Fruit fly (Drosophila melanogaster) whole organism, prepupa: ENCODE data around the gene ppk24.

Source experiments
- Blimp-1 ChIP-seq: fragments of 200-800 bp; sonication (Bioruptor generic); optimal IDR thresholded peaks from 3 replicates; lab custom pipeline; 2017; ENCODE audit warnings: missing biosample characterization, missing genetic modification characterization, mild to moderate bottlenecking, moderate library complexity, missing genetic modification reagents
- CG10631 ChIP-seq: fragments of 200-800 bp; sonication (Bioruptor generic); optimal IDR thresholded peaks from 2 replicates; lab custom pipeline; 2016; ENCODE audit warnings: missing biosample characterization, missing genetic modification characterization
- CG10669 ChIP-seq: fragments of 200-800 bp; sonication (Bioruptor generic); optimal IDR thresholded peaks from 3 replicates; lab custom pipeline; 2018; ENCODE audit warnings: missing biosample characterization, mild to moderate bottlenecking, missing genetic modification characterization, moderate library complexity
- CG11294 ChIP-seq: fragments of 200-800 bp; sonication (Bioruptor generic); IDR thresholded peaks from 2 replicates; pipeline ENCODE4 v1.3.6; 2022; ENCODE audit warnings: missing biosample characterization, missing genetic modification characterization
- CG11762 ChIP-seq: fragments of 200-800 bp; sonication (Bioruptor generic); optimal IDR thresholded peaks from 3 replicates; lab custom pipeline; 2016; ENCODE audit warnings: missing biosample characterization, missing genetic modification characterization; ENCODE audit not compliant: insufficient read depth
- CG11902 ChIP-seq: fragments of 200-800 bp; sonication (Bioruptor generic); optimal IDR thresholded peaks from 3 replicates; lab custom pipeline; 2016; ENCODE audit warnings: missing biosample characterization, missing genetic modification characterization
- CG15336 ChIP-seq: fragments of 200-800 bp; sonication (Bioruptor generic); IDR thresholded peaks from 2 replicates; pipeline ENCODE4 v1.3.6; 2022; ENCODE audit warnings: missing biosample characterization, missing genetic modification characterization
- CG1621 ChIP-seq: fragments of 200-800 bp; sonication (Bioruptor generic); optimal IDR thresholded peaks from 3 replicates; lab custom pipeline; 2018; ENCODE audit warnings: missing biosample characterization, mild to moderate bottlenecking, missing genetic modification characterization
- CG16779 ChIP-seq: fragments of 200-800 bp; sonication (Bioruptor generic); optimal IDR thresholded peaks from 3 replicates; lab custom pipeline; 2017; ENCODE audit warnings: missing biosample characterization, mild to moderate bottlenecking, missing genetic modification characterization
- CG3032 ChIP-seq: fragments of 200-800 bp; optimal IDR thresholded peaks from 2 replicates; lab custom pipeline; 2019; ENCODE audit warnings: missing biosample characterization, mild to moderate bottlenecking, missing genetic modification characterization, moderate library complexity
- CG31627 ChIP-seq: fragments of 200-800 bp; sonication (Bioruptor generic); optimal IDR thresholded peaks from 3 replicates; lab custom pipeline; 2016; ENCODE audit warnings: missing biosample characterization, missing genetic modification characterization
- CG32006 ChIP-seq: fragments of 200-800 bp; sonication (Bioruptor generic); optimal IDR thresholded peaks from 3 replicates; lab custom pipeline; 2017; ENCODE audit warnings: missing biosample characterization, mild to moderate bottlenecking, missing genetic modification characterization
- CG34406 ChIP-seq: fragments of 200-800 bp; sonication (Bioruptor generic); optimal IDR thresholded peaks from 3 replicates; lab custom pipeline; 2016; ENCODE audit warnings: missing biosample characterization, missing genetic modification characterization
- CG3919 ChIP-seq: fragments of 200-800 bp; sonication (Bioruptor generic); optimal IDR thresholded peaks from 3 replicates; lab custom pipeline; 2016; ENCODE audit warnings: missing biosample characterization, missing genetic modification characterization
- CG4318 ChIP-seq: fragments of 200-800 bp; sonication (Bioruptor generic); optimal IDR thresholded peaks from 3 replicates; lab custom pipeline; 2017; ENCODE audit warnings: missing biosample characterization, mild to moderate bottlenecking, missing genetic modification characterization
- CG6163 ChIP-seq: fragments of 200-800 bp; sonication (Bioruptor generic); IDR thresholded peaks from 3 replicates; pipeline ENCODE4 v1.3.6; 2022; ENCODE audit warnings: missing biosample characterization, missing genetic modification characterization
- CG6276 ChIP-seq: fragments of 200-800 bp; sonication (Bioruptor generic); optimal IDR thresholded peaks from 2 replicates; lab custom pipeline; 2017; ENCODE audit warnings: missing biosample characterization, mild to moderate bottlenecking, missing genetic modification characterization
- CG6792 ChIP-seq: fragments of 200-800 bp; sonication (Bioruptor generic); optimal IDR thresholded peaks from 3 replicates; lab custom pipeline; 2016; ENCODE audit warnings: missing biosample characterization, missing genetic modification characterization
- CG6808 ChIP-seq: fragments of 200-800 bp; sonication (Bioruptor generic); optimal IDR thresholded peaks from 3 replicates; lab custom pipeline; 2017; ENCODE audit warnings: missing biosample characterization, missing genetic modification characterization, mild to moderate bottlenecking, moderate library complexity, missing genetic modification reagents
- CG6854 ChIP-seq: fragments of 200-800 bp; sonication (Bioruptor generic); optimal IDR thresholded peaks from 2 replicates; lab custom pipeline; 2017; ENCODE audit warnings: missing biosample characterization, mild to moderate bottlenecking, missing genetic modification characterization
- CG7368 ChIP-seq: fragments of 200-800 bp; sonication (Bioruptor generic); optimal IDR thresholded peaks from 3 replicates; lab custom pipeline; 2016; ENCODE audit warnings: missing biosample characterization, missing genetic modification characterization
- CG8319 ChIP-seq: fragments of 200-800 bp; sonication (Bioruptor generic); optimal IDR thresholded peaks from 3 replicates; lab custom pipeline; 2016; ENCODE audit warnings: missing biosample characterization, missing genetic modification characterization
- CG8632 ChIP-seq: fragments of 200-800 bp; sonication (Bioruptor generic); optimal IDR thresholded peaks from 3 replicates; lab custom pipeline; 2016; ENCODE audit warnings: missing biosample characterization, missing genetic modification characterization
- CG9139 ChIP-seq: fragments of 200-800 bp; sonication (Bioruptor generic); optimal IDR thresholded peaks from 3 replicates; lab custom pipeline; 2017; ENCODE audit warnings: missing biosample characterization, mild to moderate bottlenecking, missing genetic modification characterization
- Eip78C ChIP-seq: fragments of 200-800 bp; sonication (Bioruptor generic); peaks from one replicate; lab custom pipeline; 2016; ENCODE audit warnings: missing biosample characterization, missing genetic modification characterization
- Eip93F ChIP-seq: fragments of 200-800 bp; sonication (Bioruptor generic); optimal IDR thresholded peaks from 2 replicates; lab custom pipeline; 2016; ENCODE audit warnings: missing biosample characterization, mild to moderate bottlenecking, missing genetic modification characterization
- Ets21C ChIP-seq: fragments of 200-800 bp; sonication (Bioruptor generic); optimal IDR thresholded peaks from 3 replicates; lab custom pipeline; 2016; ENCODE audit warnings: missing biosample characterization, missing genetic modification characterization
- Ets96B ChIP-seq: fragments of 200-800 bp; optimal IDR thresholded peaks from 2 replicates; lab custom pipeline; 2019; ENCODE audit warnings: missing biosample characterization, mild to moderate bottlenecking, missing genetic modification characterization, moderate library complexity
- Hr39 ChIP-seq: fragments of 200-800 bp; sonication (Bioruptor generic); optimal IDR thresholded peaks from 2 replicates; lab custom pipeline; 2016; ENCODE audit warnings: missing biosample characterization, missing genetic modification characterization
- Hr4 ChIP-seq: fragments of 200-800 bp; sonication (Bioruptor generic); optimal IDR thresholded peaks from 3 replicates; lab custom pipeline; 2016; ENCODE audit warnings: missing biosample characterization, missing genetic modification characterization
- OdsH ChIP-seq: fragments of 200-800 bp; sonication (Bioruptor generic); optimal IDR thresholded peaks from 3 replicates; lab custom pipeline; 2016; ENCODE audit warnings: missing biosample characterization, missing genetic modification characterization
- Smox ChIP-seq: fragments of 200-800 bp; sonication (Bioruptor generic); optimal IDR thresholded peaks from 3 replicates; lab custom pipeline; 2016; ENCODE audit warnings: missing biosample characterization, missing genetic modification characterization
- Sox102F ChIP-seq: fragments of 200-800 bp; sonication (Bioruptor generic); optimal IDR thresholded peaks from 2 replicates; lab custom pipeline; 2016; ENCODE audit warnings: missing biosample characterization, mild to moderate bottlenecking, missing genetic modification characterization
- Sox14 ChIP-seq: fragments of 200-800 bp; sonication (Bioruptor generic); optimal IDR thresholded peaks from 3 replicates; lab custom pipeline; 2016; ENCODE audit warnings: missing biosample characterization, missing genetic modification characterization
- Sox15 ChIP-seq: fragments of 200-800 bp; sonication (Bioruptor generic); optimal IDR thresholded peaks from 3 replicates; lab custom pipeline; 2016; ENCODE audit warnings: missing biosample characterization, missing genetic modification characterization
- achi ChIP-seq: fragments of 200-800 bp; sonication (Bioruptor generic); optimal IDR thresholded peaks from 3 replicates; lab custom pipeline; 2016; ENCODE audit warnings: missing biosample characterization, missing genetic modification characterization
- acj6 ChIP-seq: fragments of 200-800 bp; sonication (Bioruptor generic); optimal IDR thresholded peaks from 3 replicates; lab custom pipeline; 2016; ENCODE audit warnings: missing biosample characterization, missing genetic modification characterization
- cyc ChIP-seq: fragments of 200-800 bp; sonication (Bioruptor generic); optimal IDR thresholded peaks from 3 replicates; lab custom pipeline; 2016; ENCODE audit warnings: missing biosample characterization, missing genetic modification characterization
- dsx ChIP-seq: fragments of 200-800 bp; optimal IDR thresholded peaks from 3 replicates; lab custom pipeline; 2019; ENCODE audit warnings: missing biosample characterization, mild to moderate bottlenecking, missing genetic modification characterization, moderate library complexity; ENCODE audit not compliant: poor library complexity, severe bottlenecking
- eg ChIP-seq: fragments of 200-800 bp; sonication (Bioruptor generic); IDR thresholded peaks from 3 replicates; pipeline ENCODE4 v1.3.6; 2022; ENCODE audit warnings: missing biosample characterization, missing genetic modification characterization
- esn ChIP-seq: fragments of 200-800 bp; sonication (Bioruptor generic); optimal IDR thresholded peaks from 2 replicates; lab custom pipeline; 2016; ENCODE audit warnings: missing biosample characterization, mild to moderate bottlenecking, missing genetic modification characterization, moderate library complexity
- fd59A ChIP-seq: fragments of 200-800 bp; sonication (Bioruptor generic); optimal IDR thresholded peaks from 2 replicates; lab custom pipeline; 2017; ENCODE audit warnings: missing biosample characterization, mild to moderate bottlenecking, missing genetic modification characterization, missing genetic modification reagents
- fd85E ChIP-seq: fragments of 200-800 bp; sonication (Bioruptor generic); optimal IDR thresholded peaks from 3 replicates; lab custom pipeline; 2016; ENCODE audit warnings: missing biosample characterization, missing genetic modification characterization
- fkh ChIP-seq: fragments of 200-800 bp; sonication (Bioruptor generic); optimal IDR thresholded peaks from 3 replicates; lab custom pipeline; 2017; ENCODE audit warnings: missing biosample characterization, mild to moderate bottlenecking, missing genetic modification characterization, moderate library complexity
- lz ChIP-seq: fragments of 200-800 bp; sonication (Bioruptor generic); optimal IDR thresholded peaks from 3 replicates; lab custom pipeline; 2016; ENCODE audit warnings: missing biosample characterization, missing genetic modification characterization
- net ChIP-seq: fragments of 200-800 bp; sonication (Bioruptor generic); optimal IDR thresholded peaks from 3 replicates; lab custom pipeline; 2016; ENCODE audit warnings: missing biosample characterization, missing genetic modification characterization
- pdm3 ChIP-seq: fragments of 200-800 bp; sonication (Bioruptor generic); optimal IDR thresholded peaks from 3 replicates; lab custom pipeline; 2016; ENCODE audit warnings: missing biosample characterization, missing genetic modification characterization
- salr ChIP-seq, 2 experiments: fragments of 200-800 bp; sonication (Bioruptor generic); optimal IDR thresholded peaks; 3 replicates each; lab custom pipeline; 2016 to 2018; ENCODE audit warnings: missing biosample characterization in 2 of 2, missing genetic modification characterization in 2 of 2, mild to moderate bottlenecking in 1 of 2
- spab ChIP-seq: fragments of 200-800 bp; sonication (Bioruptor generic); optimal IDR thresholded peaks from 2 replicates; lab custom pipeline; 2017; ENCODE audit warnings: missing biosample characterization, mild to moderate bottlenecking, missing genetic modification characterization, missing genetic modification reagents
- ss ChIP-seq, 2 experiments: fragments of 200-800 bp; sonication (Bioruptor generic); optimal IDR thresholded peaks; 2 replicates in 1 of 2; 3 replicates in 1 of 2; lab custom pipeline; 2017 to 2018; ENCODE audit warnings: mild to moderate bottlenecking in 2 of 2, missing biosample characterization in 2 of 2, missing genetic modification characterization in 2 of 2, moderate library complexity in 1 of 2
- svp ChIP-seq: fragments of 200-800 bp; sonication (Bioruptor generic); peaks from one replicate; lab custom pipeline; 2016; ENCODE audit warnings: missing biosample characterization, missing genetic modification characterization
- topi ChIP-seq: fragments of 200-800 bp; sonication (Bioruptor generic); optimal IDR thresholded peaks from 3 replicates; lab custom pipeline; 2016; ENCODE audit warnings: missing biosample characterization, missing genetic modification characterization

Gene ppk24

DNA sequence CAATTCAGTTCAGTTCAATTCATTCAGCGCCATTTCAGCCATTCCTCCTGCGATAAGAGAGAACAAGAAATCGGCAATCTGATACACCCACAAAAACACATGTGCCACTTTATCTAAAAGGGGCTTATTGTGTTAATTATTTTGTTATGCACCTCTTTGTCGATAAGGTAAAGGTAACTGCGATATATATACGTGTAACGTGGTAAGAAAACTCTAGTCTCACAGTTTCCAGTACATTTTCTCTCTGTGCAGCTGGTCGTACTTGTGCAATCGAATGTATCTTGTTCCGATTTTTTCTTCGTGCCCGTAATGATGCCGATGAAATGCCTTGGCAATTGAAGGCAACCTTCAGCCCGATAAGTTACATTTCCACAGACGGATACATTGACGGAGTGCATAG lies 22.0 kb downstream of the ppk24 start:
- TF ChIP-seq CG8632 (peak; percentile 24), Sox15 (GFP tag; lab: Kevin White, UChicago) (peak; percentile 11), CG16779 (tag; lab: Kevin White, UChicago) (no peak), cyc (peak; percentile 15), Hr39 (GFP tag; lab: Kevin White, UChicago) (peak; percentile 42), Blimp-1 (GFP tag; lab: Kevin White, UChicago) (no peak), CG4318 (GFP tag; lab: Kevin White, UChicago) (no peak), Eip78C (GFP tag; lab: Kevin White, UChicago) (peak; percentile 83), dsx (no peak), spab (GFP tag; lab: Kevin White, UChicago) (no peak), CG15336 (GFP tag; lab: Robert Waterston, UW) (peak; percentile 28; the same call in 1 of the 2 replicates), CG6163 (GFP tag; lab: Robert Waterston, UW) (peak; percentile 25; the same call in 1 of the 3 replicates), acj6 (GFP tag; lab: Kevin White, UChicago) (peak; percentile 38), CG7368 (GFP tag; lab: Kevin White, UChicago) (peak; percentile 16), CG32006 (GFP tag; lab: Kevin White, UChicago) (peak; percentile 30), Sox14 (peak; percentile 32), lz (peak; percentile 22), svp (GFP tag; lab: Kevin White, UChicago) (peak; percentile 70), esn (GFP tag; lab: Kevin White, UChicago) (peak; percentile 42), CG31627 (GFP tag; lab: Kevin White, UChicago) (peak; percentile 12), achi (GFP tag; lab: Kevin White, UChicago) (peak; percentile 19), pdm3 (GFP tag; lab: Kevin White, UChicago) (peak; percentile 36), fd59A (GFP tag; lab: Kevin White, UChicago) (no peak), CG3032 (tag; lab: Kevin White, UChicago) (peak; percentile 11), net (GFP tag; lab: Kevin White, UChicago) (no peak), ss (GFP tag; optimal IDR thresholded peaks at IDR 0.05; lab: Kevin White, UChicago) (no peak), CG11294 (GFP tag; lab: Robert Waterston, UW) (no peak), CG11902 (GFP tag; lab: Kevin White, UChicago) (peak; percentile 18), CG6854 (GFP tag; lab: Kevin White, UChicago) (no peak), Eip93F (GFP tag; lab: Kevin White, UChicago) (no peak), CG6808 (GFP tag; lab: Kevin White, UChicago) (no peak), CG34406 (GFP tag; lab: Kevin White, UChicago) (peak; percentile 21), CG10631 (GFP tag; lab: Kevin White, UChicago) (peak; percentile 52), salr (GFP tag; optimal IDR thresholded peaks at IDR 0.05; lab: Kevin White, UChicago) (no peak), CG6792 (GFP tag; lab: Kevin White, UChicago) (peak; percentile 28), fd85E (GFP tag; lab: Kevin White, UChicago) (no peak), Ets96B (peak; percentile 33), fkh (GFP tag; lab: Kevin White, UChicago) (no peak), OdsH (GFP tag; lab: Kevin White, UChicago) (peak; percentile 31), CG11762 (GFP tag; lab: Kevin White, UChicago) (peak; percentile 35), CG1621 (tag; lab: Kevin White, UChicago) (no peak), CG10669 (GFP tag; lab: Kevin White, UChicago) (peak; percentile 15), topi (GFP tag; lab: Kevin White, UChicago) (peak; percentile 39), eg (GFP tag; lab: Robert Waterston, UW) (peak; percentile 29; the same call in 1 of the 3 replicates), Sox102F (peak; percentile 27), Smox (GFP tag; lab: Kevin White, UChicago) (peak; percentile 27), Ets21C (GFP tag; lab: Kevin White, UChicago) (no peak), CG6276 (no peak), Hr4 (peak; percentile 33), CG8319 (GFP tag; lab: Kevin White, UChicago) (peak; percentile 13), CG3919 (GFP tag; lab: Kevin White, UChicago) (peak; percentile 60), CG9139 (no peak)
